Worm (Caenorhabditis elegans) whole organism, L4 larva: ENCODE data around the gene hyl-1.

Experiments
- D1046.2 ChIP-seq: fragments of 200-800 bp; sonication (Bioruptor generic); IDR thresholded peaks from 2 replicates; pipeline ENCODE4 v1.3.6; 2022; ENCODE audit warnings: missing genetic modification characterization, missing compliant biosample characterization
- F26F4.8 ChIP-seq: fragments of 200-800 bp; sonication (Bioruptor generic); conservative IDR thresholded peaks from 2 replicates; pipeline ENCODE4 v1.3.6; 2022; ENCODE audit warnings: missing genetic modification characterization, missing compliant biosample characterization
- F37D6.2 ChIP-seq: sonication (generic microtip); optimal IDR thresholded peaks from 2 replicates; lab custom pipeline; 2016; ENCODE audit warnings: mild to moderate bottlenecking, missing genetic modification characterization, missing compliant biosample characterization
- F44E2.7 ChIP-seq: fragments of 200-800 bp; sonication (Bioruptor generic); IDR thresholded peaks from 2 replicates; pipeline ENCODE4 v2.1.2; 2022; ENCODE audit warnings: missing genetic modification characterization, missing compliant biosample characterization
- F49E8.2 ChIP-seq: sonication (generic microtip); optimal IDR thresholded peaks from 2 replicates; lab custom pipeline; 2016; ENCODE audit warnings: missing compliant biosample characterization, mild to moderate bottlenecking, missing genetic modification characterization, borderline replicate concordance
- Y105C5A.15 ChIP-seq: fragments of 200-800 bp; sonication (Bioruptor generic); IDR thresholded peaks from 2 replicates; pipeline ENCODE4 v1.3.6; 2022; ENCODE audit warnings: missing genetic modification characterization, missing compliant biosample characterization
- Y75B8A.6 ChIP-seq: fragments of 200-800 bp; sonication (Bioruptor generic); IDR thresholded peaks from 2 replicates; pipeline ENCODE4 v1.3.6; 2022; ENCODE audit warnings: missing genetic modification reagents, missing genetic modification characterization, missing compliant biosample characterization
- aha-1 ChIP-seq: fragments of 150-350 bp; peaks from one replicate; lab custom pipeline; 2014; ENCODE audit warnings: missing biosample characterization, missing genetic modification characterization
- ama-1 ChIP-seq: fragments of 150-350 bp; optimal IDR thresholded peaks from 2 replicates; lab custom pipeline; 2014; ENCODE audit warnings: inconsistent platforms, mixed read lengths
- ceh-20 ChIP-seq: fragments of 200-800 bp; sonication (Bioruptor generic); IDR thresholded peaks from 2 replicates; pipeline ENCODE4 v1.3.6; 2022; ENCODE audit warnings: missing genetic modification reagents, missing genetic modification characterization, missing compliant biosample characterization
- ceh-32 ChIP-seq: sonication (generic microtip); optimal IDR thresholded peaks from 2 replicates; lab custom pipeline; 2016; ENCODE audit warnings: mild to moderate bottlenecking, missing genetic modification characterization, missing compliant biosample characterization; ENCODE audit not compliant: poor library complexity
- ceh-82 ChIP-seq: sonication (generic microtip); optimal IDR thresholded peaks from 2 replicates; lab custom pipeline; 2017; ENCODE audit warnings: missing biosample characterization, missing genetic modification characterization
- ces-1 ChIP-seq: fragments of 150-350 bp; sonication (generic microtip); optimal IDR thresholded peaks from 4 replicates; lab custom pipeline; 2014; ENCODE audit warnings: missing biosample characterization, missing genetic modification reagents, missing genetic modification characterization
- daf-16 ChIP-seq, 3 experiments: sonication (generic microtip); optimal IDR thresholded peaks; 2 replicates each; lab custom pipeline; 2016 to 2017; ENCODE audit warnings: missing genetic modification characterization in 3 of 3, missing genetic modification reagents in 3 of 3, mild to moderate bottlenecking in 2 of 3, missing compliant biosample characterization in 2 of 3, missing biosample characterization in 1 of 3, moderate library complexity in 1 of 3
- daf-19 ChIP-seq: fragments of 200-800 bp; sonication (Bioruptor generic); conservative IDR thresholded peaks from 2 replicates; pipeline ENCODE4 v1.3.6; 2022; ENCODE audit warnings: missing genetic modification characterization, missing compliant biosample characterization
- daf-8 ChIP-seq: fragments of 200-800 bp; sonication (Bioruptor generic); IDR thresholded peaks from 2 replicates; pipeline ENCODE4 v1.3.6; 2022; ENCODE audit warnings: missing genetic modification characterization, missing compliant biosample characterization
- dmd-6 ChIP-seq: fragments of 200-800 bp; sonication (Bioruptor generic); IDR thresholded peaks from 2 replicates; pipeline ENCODE4 v1.3.6; 2022; ENCODE audit warnings: missing genetic modification reagents, missing genetic modification characterization, missing compliant biosample characterization
- dve-1 ChIP-seq: sonication (generic microtip); optimal IDR thresholded peaks from 2 replicates; lab custom pipeline; 2017; ENCODE audit warnings: antibody characterized with exemption, mild to moderate bottlenecking, missing genetic modification characterization, missing compliant biosample characterization; ENCODE audit not compliant: insufficient read depth
- egl-43 ChIP-seq: fragments of 200-800 bp; sonication (Bioruptor generic); IDR thresholded peaks from 2 replicates; pipeline ENCODE4 v1.3.6; 2022; ENCODE audit warnings: missing genetic modification reagents, missing genetic modification characterization, missing compliant biosample characterization
- fos-1 ChIP-seq: fragments of 150-350 bp; optimal IDR thresholded peaks from 2 replicates; lab custom pipeline; 2014; ENCODE audit warnings: missing biosample characterization, missing genetic modification characterization
- gei-8 ChIP-seq: fragments of 200-800 bp; sonication (Bioruptor generic); optimal IDR thresholded peaks from 2 replicates; lab custom pipeline; 2018; ENCODE audit warnings: mild to moderate bottlenecking, missing genetic modification characterization, missing compliant biosample characterization
- hlh-11 ChIP-seq: fragments of 200-800 bp; sonication (Bioruptor generic); optimal IDR thresholded peaks from 2 replicates; lab custom pipeline; 2018; ENCODE audit warnings: mild to moderate bottlenecking, missing genetic modification characterization, missing compliant biosample characterization
- jun-1 ChIP-seq: fragments of 150-350 bp; optimal IDR thresholded peaks from 2 replicates; lab custom pipeline; 2014; ENCODE audit warnings: missing biosample characterization, missing genetic modification reagents, missing genetic modification characterization
- lin-1 ChIP-seq: fragments of 200-800 bp; sonication (Bioruptor generic); IDR thresholded peaks from 2 replicates; pipeline ENCODE4 v1.3.6; 2022; ENCODE audit warnings: missing genetic modification reagents, missing genetic modification characterization, missing compliant biosample characterization
- lin-13 ChIP-seq: fragments of 150-350 bp; optimal IDR thresholded peaks from 2 replicates; lab custom pipeline; 2014; ENCODE audit warnings: missing biosample characterization, missing genetic modification reagents, missing genetic modification characterization
- lin-29 ChIP-seq: fragments of 200-800 bp; sonication (Bioruptor generic); IDR thresholded peaks from 2 replicates; pipeline ENCODE4 v1.3.6; 2022; ENCODE audit warnings: missing genetic modification reagents, missing genetic modification characterization, missing compliant biosample characterization
- lin-38 ChIP-seq: fragments of 200-800 bp; sonication (Bioruptor generic); IDR thresholded peaks from 2 replicates; pipeline ENCODE4 v1.3.6; 2022; ENCODE audit warnings: missing genetic modification reagents, missing genetic modification characterization, missing compliant biosample characterization
- lir-3 ChIP-seq: sonication (generic microtip); optimal IDR thresholded peaks from 2 replicates; lab custom pipeline; 2016; ENCODE audit warnings: mild to moderate bottlenecking, missing genetic modification characterization, missing compliant biosample characterization
- mdl-1 ChIP-seq, 2 experiments: fragments of 150-350 bp in 1 of 2; sonication (generic microtip) in 1 of 2; optimal IDR thresholded peaks; 2 replicates each; lab custom pipeline; 2014 to 2017; ENCODE audit warnings: missing biosample characterization in 2 of 2, missing genetic modification characterization in 2 of 2
- mxl-2 ChIP-seq: fragments of 200-800 bp; sonication (Bioruptor generic); conservative IDR thresholded peaks from 2 replicates; pipeline ENCODE4 v1.3.6; 2022; ENCODE audit warnings: missing genetic modification reagents, missing genetic modification characterization, missing compliant biosample characterization
- mxl-3 ChIP-seq: fragments of 200-800 bp; sonication (Bioruptor generic); optimal IDR thresholded peaks from 2 replicates; lab custom pipeline; 2018; ENCODE audit warnings: mild to moderate bottlenecking, missing genetic modification characterization, missing compliant biosample characterization
- nhr-25 ChIP-seq: sonication (generic microtip); optimal IDR thresholded peaks from 2 replicates; lab custom pipeline; 2017; ENCODE audit warnings: missing genetic modification characterization, mild to moderate bottlenecking, missing compliant biosample characterization, antibody characterized with exemption, moderate library complexity, borderline replicate concordance; ENCODE audit not compliant: insufficient read depth
- nhr-41 ChIP-seq: fragments of 200-800 bp; sonication (Bioruptor generic); IDR thresholded peaks from 2 replicates; pipeline ENCODE4 v1.3.6; 2022; ENCODE audit warnings: missing genetic modification reagents, missing genetic modification characterization, missing compliant biosample characterization
- nhr-6 ChIP-seq: fragments of 150-350 bp; optimal IDR thresholded peaks from 2 replicates; lab custom pipeline; 2014; ENCODE audit warnings: missing biosample characterization, missing genetic modification characterization
- pha-4 ChIP-seq, 2 experiments: fragments of 150-350 bp in 1 of 2; fragments of 200-800 bp in 1 of 2; sonication (Bioruptor generic) in 1 of 2; IDR thresholded peaks in 1 of 2; optimal IDR thresholded peaks in 1 of 2; 2 replicates each; pipeline versions ENCODE4 v1.3.6 to Lab custom; 2014 to 2022; ENCODE audit warnings: missing genetic modification characterization in 2 of 2, missing genetic modification reagents in 2 of 2, missing biosample characterization in 1 of 2, missing compliant biosample characterization in 1 of 2
- php-3 ChIP-seq: fragments of 200-800 bp; sonication (Bioruptor generic); IDR thresholded peaks from 2 replicates; pipeline ENCODE4 v1.3.6; 2022; ENCODE audit warnings: missing genetic modification reagents, missing genetic modification characterization, missing compliant biosample characterization
- pqm-1 ChIP-seq: sonication (generic microtip); optimal IDR thresholded peaks from 2 replicates; lab custom pipeline; 2017; ENCODE audit warnings: missing biosample characterization, missing genetic modification characterization
- rbr-2 ChIP-seq: sonication (generic microtip); optimal IDR thresholded peaks from 2 replicates; lab custom pipeline; 2016; ENCODE audit warnings: missing genotype, missing genetic modification characterization, missing compliant biosample characterization
- skn-1 ChIP-seq: fragments of 150-350 bp; optimal IDR thresholded peaks from 2 replicates; lab custom pipeline; 2014; ENCODE audit warnings: missing biosample characterization, missing genetic modification characterization
- snpc-4 ChIP-seq: fragments of 150-350 bp; optimal IDR thresholded peaks from 2 replicates; lab custom pipeline; 2014; ENCODE audit warnings: missing biosample characterization, missing genetic modification characterization
- spr-3 ChIP-seq: fragments of 200-800 bp; sonication (Bioruptor generic); optimal IDR thresholded peaks from 2 replicates; lab custom pipeline; 2018; ENCODE audit warnings: mild to moderate bottlenecking, missing genetic modification characterization, missing compliant biosample characterization
- tag-97 ChIP-seq: fragments of 200-800 bp; sonication (Bioruptor generic); IDR thresholded peaks from 2 replicates; pipeline ENCODE4 v1.3.6; 2022; ENCODE audit warnings: missing genetic modification characterization, missing compliant biosample characterization
- tra-1 ChIP-seq: fragments of 200-800 bp; sonication (Bioruptor generic); IDR thresholded peaks from 2 replicates; pipeline ENCODE4 v1.3.6; 2022; ENCODE audit warnings: missing genetic modification reagents, missing genetic modification characterization, missing compliant biosample characterization
- unc-39 ChIP-seq: sonication (generic microtip); optimal IDR thresholded peaks from 2 replicates; lab custom pipeline; 2017; ENCODE audit warnings: missing biosample characterization, missing genetic modification characterization
- unc-62 ChIP-seq, 3 experiments: fragments of 150-350 bp in 1 of 3; sonication (generic microtip); optimal IDR thresholded peaks in 2 of 3; peaks in 1 of 3; 1 replicate in 1 of 3; 2 replicates in 2 of 3; lab custom pipeline; 2014 to 2017; ENCODE audit warnings: missing biosample characterization in 3 of 3, missing genetic modification characterization in 3 of 3, missing genetic modification reagents in 3 of 3, missing genotype in 1 of 3
- zag-1 ChIP-seq: fragments of 150-350 bp; optimal IDR thresholded peaks from 2 replicates; lab custom pipeline; 2014; ENCODE audit warnings: missing biosample characterization, missing genetic modification characterization
- zip-11 ChIP-seq: fragments of 200-800 bp; sonication (Bioruptor generic); IDR thresholded peaks from 2 replicates; pipeline ENCODE4 v1.3.6; 2022; ENCODE audit warnings: missing genetic modification characterization, missing compliant biosample characterization

The hyl-1 gene

DNA sequence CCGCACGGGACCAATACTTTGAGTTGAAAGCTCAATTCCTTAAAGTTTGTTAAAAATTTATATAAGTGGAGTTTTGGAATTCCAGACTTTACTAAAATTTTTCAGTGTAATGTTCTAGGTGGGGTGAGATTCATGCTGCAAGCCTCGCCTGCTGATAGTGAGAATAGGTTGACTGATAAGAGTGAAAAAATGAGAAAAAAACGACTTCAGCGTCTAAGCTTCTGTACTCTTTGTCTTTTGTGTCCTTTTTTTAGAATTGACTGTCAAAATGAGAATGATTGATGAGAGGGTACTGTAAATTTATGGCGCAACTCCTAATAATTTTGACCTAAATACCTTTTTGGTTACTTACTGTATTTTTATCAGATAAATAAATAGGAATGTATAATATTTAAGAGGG, 4.7 kb upstream of the hyl-1 start (continued):
- TF ChIP-seq pqm-1 (tag; lab: Kevin White, UChicago), result peak; percentile 81
- TF ChIP-seq daf-16 (GFP tag; optimal IDR thresholded peaks at IDR 0.05; lab: Kevin White, UChicago), result no peak
- peak; percentile 24 for TF ChIP-seq daf-16 (tag; optimal IDR thresholded peaks at IDR 0.05; lab: Kevin White, UChicago)
- TF ChIP-seq hlh-11 (tag; lab: Kevin White, UChicago), result peak; percentile 61
- no peak for TF ChIP-seq skn-1
- no peak for TF ChIP-seq ama-1 (lab: Kevin White, UChicago)
- no peak for TF ChIP-seq ceh-82 (tag; lab: Kevin White, UChicago)
- no peak for TF ChIP-seq aha-1 (tag; lab: Kevin White, UChicago)
- no peak for TF ChIP-seq F49E8.2 (tag; lab: Kevin White, UChicago)
- TF ChIP-seq gei-8, result no peak
- no peak for TF ChIP-seq F26F4.8 (GFP tag; lab: Robert Waterston, UW)
- TF ChIP-seq lin-29, result no peak
- peak; percentile 51 for TF ChIP-seq dve-1 (tag; lab: Kevin White, UChicago)

DNA sequence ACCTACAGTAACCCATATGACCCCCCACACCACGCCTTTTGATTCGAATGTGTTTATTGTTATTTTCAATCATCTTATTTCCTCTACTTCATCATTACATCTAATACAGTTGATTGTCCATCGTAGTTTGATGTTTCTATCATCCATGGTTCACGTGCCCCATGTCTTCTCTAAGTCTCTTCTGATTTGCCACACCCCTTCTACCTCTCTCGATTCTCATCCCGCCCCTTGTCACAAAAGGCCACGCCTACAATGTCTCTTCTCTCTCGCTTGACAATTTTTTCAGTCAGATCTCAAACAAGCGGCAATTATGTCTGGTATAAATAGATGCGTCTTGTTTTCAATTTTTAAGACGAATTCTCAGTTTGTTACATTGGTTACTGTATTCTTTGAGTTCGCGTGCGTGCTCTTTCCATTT, 3.9 kb upstream of the hyl-1 start:
- TF ChIP-seq daf-19 (GFP tag; lab: Robert Waterston, UW), result no peak
- TF ChIP-seq snpc-4 (tag; lab: Kevin White, UChicago), result no peak
- 0 out of 2 replicates have a peak, but pooled peaks have one; percentile 12 for TF ChIP-seq php-3
- no peak for TF ChIP-seq ama-1 (lab: Kevin White, UChicago)
- TF ChIP-seq Y75B8A.6 (GFP tag; lab: Robert Waterston, UW), result no peak
- peak; percentile 78 to 88 for TF ChIP-seq mdl-1 (tag; optimal IDR thresholded peaks at IDR 0.05; lab: Kevin White, UChicago)
- no peak for TF ChIP-seq F37D6.2 (tag; lab: Kevin White, UChicago)
- TF ChIP-seq ceh-32, result no peak
- no peak for TF ChIP-seq spr-3
- TF ChIP-seq jun-1 (tag; lab: Kevin White, UChicago), result no peak
- no peak for TF ChIP-seq pha-4 (GFP tag; IDR thresholded peaks at IDR 0.05; lab: Robert Waterston, UW)
- TF ChIP-seq pha-4 (tag; optimal IDR thresholded peaks at IDR 0.05; lab: Kevin White, UChicago), result no peak
- TF ChIP-seq nhr-25 (tag; lab: Kevin White, UChicago), result no peak
- no peak for TF ChIP-seq F44E2.7 (GFP tag; lab: Robert Waterston, UW)
- no peak for TF ChIP-seq D1046.2 (GFP tag; lab: Robert Waterston, UW)
- no peak for TF ChIP-seq ces-1
- peak in 1 of 2 experiments; percentile 71 for TF ChIP-seq unc-62 (GFP tag; optimal IDR thresholded peaks at IDR 0.05 in 1 of 2; lab: Kevin White, UChicago)
- no peak for TF ChIP-seq unc-62 (tag; optimal IDR thresholded peaks at IDR 0.05; lab: Kevin White, UChicago)
- TF ChIP-seq dve-1 (tag; lab: Kevin White, UChicago), result peak; percentile 87
- no peak for TF ChIP-seq lin-13
- TF ChIP-seq lin-29, result no peak
- TF ChIP-seq lin-38 (GFP tag; lab: Robert Waterston, UW), result no peak
- peak; percentile 40; the same call in 1 of the 2 replicates for TF ChIP-seq tra-1 (GFP tag; lab: Robert Waterston, UW)
- TF ChIP-seq rbr-2 (tag; lab: Kevin White, UChicago), result no peak
- no peak for TF ChIP-seq unc-39 (tag; lab: Kevin White, UChicago)
- no peak for TF ChIP-seq nhr-6
- TF ChIP-seq dmd-6 (GFP tag; lab: Robert Waterston, UW), result peak; percentile 91
- TF ChIP-seq lin-1, result peak; percentile 29; the same call in 1 of the 2 replicates
- TF ChIP-seq daf-8 (GFP tag; lab: Robert Waterston, UW), result no peak
- no peak for TF ChIP-seq fos-1
- TF ChIP-seq zip-11 (GFP tag; lab: Robert Waterston, UW), result no peak
- no peak for TF ChIP-seq Y105C5A.15
- TF ChIP-seq mxl-3 (GFP tag; lab: Kevin White, UChicago), result peak; percentile 64
- TF ChIP-seq pqm-1 (tag; lab: Kevin White, UChicago), result peak; percentile 35
- no peak for TF ChIP-seq tag-97
- TF ChIP-seq mxl-2 (GFP tag; lab: Robert Waterston, UW), result peak; percentile 80
- TF ChIP-seq egl-43, result no peak
- no peak for TF ChIP-seq lir-3 (tag; lab: Kevin White, UChicago)
- TF ChIP-seq ceh-20 (GFP tag; lab: Robert Waterston, UW), result peak; percentile 72
- peak in 1 of 2 experiments; percentile 28 for TF ChIP-seq daf-16 (GFP tag; optimal IDR thresholded peaks at IDR 0.05; lab: Kevin White, UChicago)
- peak; percentile 83 for TF ChIP-seq daf-16 (tag; optimal IDR thresholded peaks at IDR 0.05; lab: Kevin White, UChicago)
- TF ChIP-seq F49E8.2 (tag; lab: Kevin White, UChicago), result no peak
- no peak for TF ChIP-seq zag-1 (tag; lab: Kevin White, UChicago)
- TF ChIP-seq nhr-41 (GFP tag; lab: Robert Waterston, UW), result no peak
- TF ChIP-seq hlh-11 (tag; lab: Kevin White, UChicago), result peak; percentile 91
